Worm (Caenorhabditis elegans): Measurements from ENCODE around the gene F31D4.2.

Gene F31D4.2

ce11 chrV:20845524-20846208 is at the start of gene F31D4.2, which contains the start of gene fkb-6:
F31D4.2 (minus strand) TSS chrV:20845546.
fkb-6 (plus strand) TSS chrV:20846158.
- no peak for TF ChIP-seq unc-62 (GFP tag; optimal IDR thresholded peaks at IDR 0.05)

DNA sequence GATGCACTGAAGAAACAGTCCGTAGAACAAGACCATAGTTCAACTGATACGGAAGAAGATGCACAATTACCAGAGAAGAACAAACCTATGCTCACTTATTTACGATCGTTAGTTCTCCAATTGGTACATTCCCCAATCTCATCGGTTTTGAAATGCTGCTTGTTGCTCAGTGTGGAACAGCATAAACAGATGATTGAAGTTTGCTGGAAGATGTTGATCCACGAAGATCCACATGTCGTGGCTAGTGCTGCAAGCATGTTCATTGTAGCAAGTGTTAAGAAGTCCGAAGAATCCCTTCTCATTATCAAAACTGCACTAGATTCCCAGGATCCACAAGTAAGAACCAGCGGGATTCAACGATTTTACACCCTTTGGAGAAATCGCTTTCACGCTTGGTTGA is 46.5 kb upstream of the F31D4.2 start:
- no peak for TF ChIP-seq unc-62 (GFP tag; optimal IDR thresholded peaks at IDR 0.05)

- TF ChIP-seq unc-62 (GFP tag; optimal IDR thresholded peaks at IDR 0.05), result no peak
Observed at ce11 chrV:20879069-20879667, 33.8 kb upstream of the F31D4.2 start, which contains the start of gene unc-80. unc-80 (plus strand) TSS chrV:20879601.

ce11 chrV:20875324-20875723 is 30.0 kb upstream of the F31D4.2 start:
- TF ChIP-seq unc-62 (GFP tag; optimal IDR thresholded peaks at IDR 0.05), result no peak

- TF ChIP-seq unc-62 (GFP tag; optimal IDR thresholded peaks at IDR 0.05), result no peak
Observed at ce11 chrV:20873144-20873543, 27.8 kb upstream of the F31D4.2 start.

- no peak for TF ChIP-seq unc-62 (GFP tag; optimal IDR thresholded peaks at IDR 0.05)
Observed at ce11 chrV:20871194-20871593, 25.8 kb upstream of the F31D4.2 start.

DNA sequence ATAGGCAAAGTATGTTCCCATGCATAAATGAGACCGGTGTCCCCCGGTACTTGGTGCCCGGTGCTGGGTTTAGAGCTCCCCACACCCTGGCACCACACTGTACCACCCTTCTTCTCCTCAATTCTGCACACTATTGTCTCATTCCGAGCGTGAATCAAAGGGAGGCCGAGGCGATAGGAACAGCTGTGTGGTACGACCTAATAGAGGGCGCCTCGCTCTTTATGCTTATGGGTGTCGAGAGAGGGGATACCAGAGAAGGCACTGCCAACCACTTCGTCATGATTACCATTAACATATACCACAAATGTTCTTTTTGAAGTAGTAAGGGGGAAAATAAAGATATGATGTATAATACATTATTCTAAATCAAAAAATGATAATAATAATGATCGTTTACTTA is 25.3 kb upstream of the F31D4.2 start:
- no peak for TF ChIP-seq unc-62 (GFP tag; optimal IDR thresholded peaks at IDR 0.05)

DNA sequence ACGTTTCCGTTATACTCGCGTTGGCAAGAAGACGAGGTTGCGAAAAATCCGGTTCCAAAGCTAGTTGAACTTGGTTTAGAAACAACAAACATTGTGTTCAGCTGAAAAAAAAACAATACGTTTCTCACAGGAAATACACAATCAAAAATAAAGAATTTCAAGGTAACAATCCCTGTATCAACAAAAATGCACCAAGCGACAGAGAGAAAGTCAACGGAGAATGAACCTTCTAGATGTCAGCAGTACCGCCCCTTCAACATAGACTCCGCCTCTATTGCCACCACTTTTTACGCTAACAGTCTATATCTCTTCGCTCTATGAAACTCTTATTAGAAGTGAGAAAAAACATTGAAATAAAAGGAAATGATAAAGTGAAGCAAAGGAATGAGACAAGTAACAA is 23.0 kb upstream of the F31D4.2 start, which contains the start of gene F31D4.8:
F31D4.8 (minus strand) TSS at position 101 of the 400 bp plus-strand sequence.
- TF ChIP-seq unc-62 (GFP tag; optimal IDR thresholded peaks at IDR 0.05), result no peak

DNA sequence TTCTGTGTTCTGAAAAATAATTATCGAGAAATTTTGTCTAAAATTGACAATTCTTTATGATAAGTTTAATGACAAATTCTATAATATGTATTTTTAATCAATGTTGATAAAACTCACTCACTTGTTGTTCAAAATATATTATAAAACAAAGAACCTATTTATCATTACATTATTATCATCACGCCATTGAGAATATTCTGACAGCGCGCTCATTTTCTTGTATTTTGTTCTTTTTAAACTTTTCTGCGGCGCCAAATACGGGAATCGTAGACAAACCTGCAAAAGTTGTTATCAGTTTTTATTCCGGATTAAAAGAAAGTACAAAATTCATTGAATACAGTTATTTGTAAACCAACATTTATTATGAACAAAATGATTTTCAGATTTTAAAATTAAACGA is 21.1 kb upstream of the F31D4.2 start:
- no peak for TF ChIP-seq unc-62 (GFP tag; optimal IDR thresholded peaks at IDR 0.05)

- no peak for TF ChIP-seq unc-62 (GFP tag; optimal IDR thresholded peaks at IDR 0.05)
Observed at ce11 chrV:20862681-20863080, 17.3 kb upstream of the F31D4.2 start, which contains the start of gene twk-35. twk-35 (plus strand) TSS chrV:20862981.

ce11 chrV:20861080-20861479 is 15.7 kb upstream of the F31D4.2 start, which contains the start of gene try-4:
try-4 (minus strand) TSS chrV:20861153.
- TF ChIP-seq unc-62 (GFP tag; optimal IDR thresholded peaks at IDR 0.05), result no peak

- no peak for TF ChIP-seq unc-62 (GFP tag; optimal IDR thresholded peaks at IDR 0.05)
Observed at ce11 chrV:20853581-20854161, 8.3 kb upstream of the F31D4.2 start, which contains the start of gene F31D4.5. F31D4.5 (plus strand) TSS chrV:20854071.

- TF ChIP-seq unc-62 (GFP tag; optimal IDR thresholded peaks at IDR 0.05), result no peak
Observed at ce11 chrV:20851847-20852386, 6.6 kb upstream of the F31D4.2 start, which contains the start of gene ndua-1. ndua-1 (minus strand) TSS chrV:20851897.

- TF ChIP-seq unc-62 (GFP tag; optimal IDR thresholded peaks at IDR 0.05), result no peak
Observed at ce11 chrV:20850580-20850979, 5.2 kb upstream of the F31D4.2 start, which contains the start of gene clec-264. clec-264 (minus strand) TSS chrV:20850701.

DNA sequence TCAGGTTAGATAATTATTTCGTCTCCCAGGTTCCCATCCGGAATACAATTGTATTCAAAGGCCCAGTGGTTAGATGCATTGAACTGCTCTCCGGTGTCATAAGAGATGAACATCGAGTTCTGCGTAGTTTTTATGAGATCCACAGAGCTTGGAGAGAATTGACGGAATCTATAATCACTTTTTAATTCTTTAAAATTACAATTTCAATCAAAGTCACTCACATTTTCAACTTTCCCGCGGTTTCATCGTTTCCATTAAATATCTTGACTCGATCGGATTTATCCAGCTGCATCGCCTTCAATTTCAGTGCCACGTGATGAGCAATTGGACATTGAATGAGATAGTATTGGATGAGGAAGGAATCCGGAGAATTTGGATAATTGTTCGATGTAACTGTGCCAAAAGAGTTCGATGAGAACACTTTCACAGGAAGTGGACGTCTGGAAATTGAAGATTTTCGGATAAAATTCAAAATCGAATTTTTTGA is 2.4 kb upstream of the F31D4.2 start:
- no peak for TF ChIP-seq unc-62 (GFP tag; optimal IDR thresholded peaks at IDR 0.05)

ce11 chrV:20841484-20841883 is 3.9 kb downstream of the F31D4.2 start:
- no peak for TF ChIP-seq unc-62 (GFP tag; optimal IDR thresholded peaks at IDR 0.05)
